Worm (Caenorhabditis elegans) whole organism, L2 larva: ENCODE data around the gene let-23.

Experiments
- ZK546.5 ChIP-seq: sonication (generic microtip); optimal IDR thresholded peaks from 2 replicates; lab custom pipeline; 2017; ENCODE audit warnings: missing biosample characterization, missing genetic modification characterization
- elt-3 ChIP-seq: sonication (generic microtip); optimal IDR thresholded peaks from 2 replicates; lab custom pipeline; 2017; ENCODE audit warnings: missing biosample characterization, missing genetic modification characterization
- lin-13 ChIP-seq: fragments of 150-350 bp; optimal IDR thresholded peaks from 2 replicates; lab custom pipeline; 2014; ENCODE audit warnings: missing biosample characterization, missing genetic modification reagents, missing genetic modification characterization
- mab-5 ChIP-seq: fragments of 150-350 bp; optimal IDR thresholded peaks from 2 replicates; lab custom pipeline; 2014; ENCODE audit warnings: missing biosample characterization, missing genetic modification characterization
- mdl-1 ChIP-seq, 2 experiments: fragments of 150-350 bp in 1 of 2; sonication (generic microtip) in 1 of 2; optimal IDR thresholded peaks; 2 replicates each; lab custom pipeline; 2017; ENCODE audit warnings: missing biosample characterization in 2 of 2, missing genetic modification characterization in 2 of 2
- nhr-237 ChIP-seq: fragments of 150-350 bp; optimal IDR thresholded peaks from 2 replicates; lab custom pipeline; 2014; ENCODE audit warnings: missing biosample characterization, missing genetic modification characterization
- ztf-11 ChIP-seq: sonication (generic microtip); optimal IDR thresholded peaks from 2 replicates; lab custom pipeline; 2017; ENCODE audit warnings: missing biosample characterization, missing genetic modification characterization
- ztf-4 ChIP-seq: fragments of 150-350 bp; optimal IDR thresholded peaks from 2 replicates; lab custom pipeline; 2014; ENCODE audit warnings: missing biosample characterization, missing genetic modification characterization

DNA sequence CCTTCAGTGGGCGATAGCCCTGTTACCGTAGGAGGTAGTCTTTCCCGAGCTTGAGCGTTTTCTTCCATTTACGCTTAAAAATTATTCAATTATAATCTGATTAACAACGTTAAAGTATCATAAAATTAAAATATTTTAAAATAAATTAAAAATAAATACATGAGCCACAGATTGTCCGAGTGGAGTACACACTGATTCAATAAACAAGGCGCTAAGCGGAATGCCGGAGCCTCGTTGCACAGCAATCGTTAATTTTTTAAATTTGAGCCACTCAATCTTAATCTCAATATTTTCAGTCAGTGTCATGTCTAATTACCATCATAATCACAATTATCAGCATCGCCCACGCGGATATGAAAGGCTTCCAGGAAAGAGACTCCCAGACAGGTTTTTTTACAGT lies 20.2 kb upstream of the let-23 start, which contains the start of the genes sec-5 and pir-1:
- no peak for TF ChIP-seq ZK546.5 (tag; lab: Kevin White, UChicago)
- no peak for TF ChIP-seq ztf-4 (tag; lab: Kevin White, UChicago)
- no peak for TF ChIP-seq elt-3 (tag; lab: Kevin White, UChicago)
- TF ChIP-seq lin-13 (GFP tag; lab: Kevin White, UChicago) = no peak
- TF ChIP-seq nhr-237 = no peak
- TF ChIP-seq mdl-1 (tag; optimal IDR thresholded peaks at IDR 0.05; lab: Kevin White, UChicago) = no peak
- TF ChIP-seq mab-5 (tag; lab: Kevin White, UChicago) = no peak
- no peak for TF ChIP-seq ztf-11 (tag; lab: Kevin White, UChicago)
